Worm (Caenorhabditis elegans): Measurements from ENCODE around the gene spdl-1.

DNA sequence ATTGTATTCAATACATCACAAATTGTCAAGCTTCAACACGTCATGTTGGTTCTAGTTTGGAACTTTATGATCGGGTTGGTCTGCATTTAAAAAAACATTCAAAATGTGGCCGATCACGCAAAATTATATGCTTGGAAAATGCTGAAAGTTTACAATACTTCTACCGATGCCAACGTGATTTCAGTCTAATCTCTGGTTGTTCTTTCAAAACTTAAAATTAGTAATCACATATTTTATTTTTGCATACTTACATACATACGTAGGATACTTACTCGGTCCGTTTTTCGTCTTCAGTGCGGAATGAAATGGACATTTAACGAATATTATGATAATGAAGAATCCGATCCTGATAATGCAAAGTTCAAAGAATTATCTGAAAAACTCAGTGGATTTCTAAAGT, 43.7 kb downstream of the spdl-1 start, which contains the start of gene srw-62:
- TF ChIP-seq attf-5 (GFP tag; optimal IDR thresholded peaks at IDR 0.05) (no peak), sptf-2 (GFP tag; optimal IDR thresholded peaks at IDR 0.05) (no peak), akir-1 (GFP tag; optimal IDR thresholded peaks at IDR 0.05) (no peak), Y67H2A.10 (GFP tag; conservative IDR thresholded peaks at IDR 0.05) (no peak), mel-28 (tag; optimal IDR thresholded peaks at IDR 0.05; ENCODE audit: borderline replicate concordance) (no peak), ama-1 (optimal IDR thresholded peaks at IDR 0.05) (no peak), ama-1 (GFP tag; optimal IDR thresholded peaks at IDR 0.05) (no peak), ceh-91 (GFP tag; IDR thresholded peaks at IDR 0.05) (no peak), tbx-9 (tag; optimal IDR thresholded peaks at IDR 0.05; ENCODE audit: borderline replicate concordance) (no peak), efl-1 (GFP tag; optimal IDR thresholded peaks at IDR 0.05) (no peak), tlf-1 (GFP tag; optimal IDR thresholded peaks at IDR 0.05) (no peak), rpc-1 (optimal IDR thresholded peaks at IDR 0.05) (no peak), rpc-1 (tag; optimal IDR thresholded peaks at IDR 0.05) (no peak), Y79H2A.3 (GFP tag; conservative IDR thresholded peaks at IDR 0.05) (no peak), T26A5.8 (tag; optimal IDR thresholded peaks at IDR 0.05) (no peak), snpc-3.4 (tag; optimal IDR thresholded peaks at IDR 0.05) (no peak)
